Worm (Caenorhabditis elegans) whole organism, late embryonic: Measurements from ENCODE around the gene molo-1.

ENCODE experiments used
- F13H6.1 ChIP-seq: sonication (generic microtip); optimal IDR thresholded peaks from 2 replicates; lab custom pipeline; 2016; ENCODE audit warnings: missing genetic modification characterization, missing compliant biosample characterization
- K02D7.2 ChIP-seq: sonication (generic microtip); optimal IDR thresholded peaks from 2 replicates; lab custom pipeline; 2017; ENCODE audit warnings: mild to moderate bottlenecking, missing genetic modification characterization, missing compliant biosample characterization
- K09A11.1 ChIP-seq: sonication (generic microtip); optimal IDR thresholded peaks from 2 replicates; lab custom pipeline; 2017; ENCODE audit warnings: antibody characterized with exemption, mild to moderate bottlenecking, missing genetic modification characterization, missing compliant biosample characterization; ENCODE audit not compliant: insufficient read depth
- Y22D7AL.16 ChIP-seq: sonication (generic microtip); optimal IDR thresholded peaks from 2 replicates; lab custom pipeline; 2016; ENCODE audit warnings: missing genetic modification characterization, missing compliant biosample characterization
- ahr-1 ChIP-seq: sonication (generic microtip); optimal IDR thresholded peaks from 2 replicates; lab custom pipeline; 2016; ENCODE audit warnings: missing genetic modification characterization, missing compliant biosample characterization
- ceh-18 ChIP-seq: sonication (generic microtip); optimal IDR thresholded peaks from 2 replicates; lab custom pipeline; 2016; ENCODE audit warnings: missing genetic modification characterization, missing compliant biosample characterization
- ceh-22 ChIP-seq: sonication (generic microtip); optimal IDR thresholded peaks from 2 replicates; lab custom pipeline; 2017; ENCODE audit warnings: missing biosample characterization, missing genetic modification characterization
- ceh-24 ChIP-seq: sonication (generic microtip); optimal IDR thresholded peaks from 2 replicates; lab custom pipeline; 2016; ENCODE audit warnings: mild to moderate bottlenecking, missing genetic modification characterization, missing compliant biosample characterization
- ceh-34 ChIP-seq: sonication (generic microtip); optimal IDR thresholded peaks from 2 replicates; lab custom pipeline; 2016; ENCODE audit warnings: mild to moderate bottlenecking, missing genetic modification characterization, missing compliant biosample characterization
- ceh-48 ChIP-seq: sonication (generic microtip); optimal IDR thresholded peaks from 2 replicates; lab custom pipeline; 2016; ENCODE audit warnings: missing genetic modification characterization, inconsistent platforms, missing compliant biosample characterization
- ceh-6 ChIP-seq: fragments of 200-800 bp; sonication (Bioruptor generic); optimal IDR thresholded peaks from 2 replicates; lab custom pipeline; 2018; ENCODE audit warnings: mild to moderate bottlenecking, missing genetic modification characterization, missing compliant biosample characterization
- ceh-9 ChIP-seq: sonication (generic microtip); optimal IDR thresholded peaks from 2 replicates; lab custom pipeline; 2016; ENCODE audit warnings: mild to moderate bottlenecking, missing genetic modification characterization, inconsistent platforms, missing compliant biosample characterization
- che-1 ChIP-seq: sonication (generic microtip); optimal IDR thresholded peaks from 2 replicates; lab custom pipeline; 2016; ENCODE audit warnings: mild to moderate bottlenecking, missing genetic modification characterization, missing compliant biosample characterization
- dmd-4 ChIP-seq: sonication (generic microtip); optimal IDR thresholded peaks from 2 replicates; lab custom pipeline; 2016; ENCODE audit warnings: borderline replicate concordance, missing genetic modification characterization, missing compliant biosample characterization
- elt-2 ChIP-seq: sonication (generic microtip); optimal IDR thresholded peaks from 2 replicates; lab custom pipeline; 2016; ENCODE audit warnings: missing genetic modification reagents, missing genetic modification characterization, missing compliant biosample characterization
- elt-4 ChIP-seq: sonication (generic microtip); optimal IDR thresholded peaks from 2 replicates; lab custom pipeline; 2016; ENCODE audit warnings: missing genetic modification characterization, missing compliant biosample characterization
- ets-4 ChIP-seq: sonication (generic microtip); optimal IDR thresholded peaks from 2 replicates; lab custom pipeline; 2016; ENCODE audit warnings: missing genetic modification characterization, missing compliant biosample characterization
- fax-1 ChIP-seq: sonication (generic microtip); optimal IDR thresholded peaks from 2 replicates; lab custom pipeline; 2016; ENCODE audit warnings: missing genotype, missing genetic modification characterization, missing compliant biosample characterization
- fkh-10 ChIP-seq: fragments of 150-350 bp; optimal IDR thresholded peaks from 2 replicates; lab custom pipeline; 2014; ENCODE audit warnings: missing biosample characterization, missing genetic modification reagents, missing genetic modification characterization
- hlh-6 ChIP-seq: sonication (generic microtip); optimal IDR thresholded peaks from 2 replicates; lab custom pipeline; 2016; ENCODE audit warnings: missing genotype, missing genetic modification characterization, missing compliant biosample characterization
- hlh-8 ChIP-seq: sonication (generic microtip); optimal IDR thresholded peaks from 2 replicates; lab custom pipeline; 2016; ENCODE audit warnings: missing genotype, missing genetic modification characterization, missing compliant biosample characterization
- lin-11 ChIP-seq: fragments of 200-800 bp; sonication (Bioruptor generic); optimal IDR thresholded peaks from 2 replicates; lab custom pipeline; 2018; ENCODE audit warnings: mild to moderate bottlenecking, missing genetic modification characterization, missing compliant biosample characterization
- madf-2 ChIP-seq: sonication (generic microtip); optimal IDR thresholded peaks from 2 replicates; lab custom pipeline; 2017; ENCODE audit warnings: missing genetic modification characterization, missing compliant biosample characterization
- mec-3 ChIP-seq: sonication (generic microtip); optimal IDR thresholded peaks from 2 replicates; lab custom pipeline; 2016; ENCODE audit warnings: borderline replicate concordance, missing genetic modification characterization, missing compliant biosample characterization
- nfya-1 ChIP-seq: sonication (generic microtip); optimal IDR thresholded peaks from 2 replicates; lab custom pipeline; 2017; ENCODE audit warnings: missing genetic modification characterization, mild to moderate bottlenecking, missing compliant biosample characterization, antibody characterized with exemption, moderate library complexity
- nhr-11 ChIP-seq: fragments of 150-350 bp; optimal IDR thresholded peaks from 2 replicates; lab custom pipeline; 2014; ENCODE audit warnings: missing biosample characterization, missing genetic modification characterization
- npax-4 ChIP-seq: sonication (generic microtip); optimal IDR thresholded peaks from 2 replicates; lab custom pipeline; 2016; ENCODE audit warnings: missing genetic modification characterization, missing compliant biosample characterization
- pag-3 ChIP-seq: sonication (generic microtip); optimal IDR thresholded peaks from 2 replicates; lab custom pipeline; 2016; ENCODE audit warnings: missing compliant biosample characterization, missing genetic modification characterization, borderline replicate concordance
- pha-2 ChIP-seq: sonication (generic microtip); optimal IDR thresholded peaks from 2 replicates; lab custom pipeline; 2017; ENCODE audit warnings: mild to moderate bottlenecking, missing genetic modification characterization, missing compliant biosample characterization
- pqm-1 ChIP-seq: sonication (generic microtip); optimal IDR thresholded peaks from 2 replicates; lab custom pipeline; 2016; ENCODE audit warnings: missing genetic modification characterization, missing compliant biosample characterization
- pros-1 ChIP-seq: fragments of 150-350 bp; optimal IDR thresholded peaks from 2 replicates; lab custom pipeline; 2014; ENCODE audit warnings: missing biosample characterization, missing genetic modification reagents, missing genetic modification characterization
- rnt-1 ChIP-seq: sonication (generic microtip); optimal IDR thresholded peaks from 2 replicates; lab custom pipeline; 2016; ENCODE audit warnings: missing genetic modification characterization, missing compliant biosample characterization
- tbx-2 ChIP-seq: sonication (generic microtip); optimal IDR thresholded peaks from 2 replicates; lab custom pipeline; 2016; ENCODE audit warnings: missing genetic modification characterization, missing compliant biosample characterization
- tbx-7 ChIP-seq: sonication (generic microtip); optimal IDR thresholded peaks from 2 replicates; lab custom pipeline; 2016; ENCODE audit warnings: missing genotype, missing genetic modification characterization, missing compliant biosample characterization
- unc-3 ChIP-seq, 2 experiments: fragments of 200-800 bp in 1 of 2; sonication (Bioruptor generic) in 1 of 2; sonication (generic microtip) in 1 of 2; conservative IDR thresholded peaks in 1 of 2; optimal IDR thresholded peaks in 1 of 2; 2 replicates each; pipeline versions ENCODE4 v1.3.6 to Lab custom; 2016 to 2022; ENCODE audit warnings: missing compliant biosample characterization in 2 of 2, missing genetic modification characterization in 2 of 2, missing genetic modification reagents in 1 of 2
- unc-55 ChIP-seq: sonication (generic microtip); optimal IDR thresholded peaks from 2 replicates; lab custom pipeline; 2017; ENCODE audit warnings: missing biosample characterization, missing genetic modification reagents, missing genetic modification characterization
- zip-5 ChIP-seq: sonication (generic microtip); optimal IDR thresholded peaks from 2 replicates; lab custom pipeline; 2016; ENCODE audit warnings: missing genetic modification characterization, missing compliant biosample characterization

The molo-1 gene

DNA sequence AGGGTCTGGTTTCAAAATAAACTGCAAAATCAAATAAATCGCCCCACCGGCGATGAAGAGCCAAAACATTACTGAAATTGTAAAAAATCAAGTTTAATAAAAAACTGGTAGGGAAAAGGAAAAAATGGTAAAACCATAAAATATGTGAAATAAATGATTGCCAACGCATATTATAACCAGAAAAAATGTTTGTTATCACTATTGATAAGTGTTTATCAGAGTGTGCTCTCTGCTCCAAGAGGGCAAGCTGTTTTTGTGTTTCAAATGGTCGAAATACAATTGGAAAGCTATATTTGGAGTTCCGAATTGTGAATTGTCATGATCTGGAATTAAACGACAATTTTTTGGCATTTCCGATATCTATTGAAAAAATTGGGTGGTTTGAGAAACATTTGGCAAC, 36.5 kb downstream of the molo-1 start, which contains the start of gene C05D2.8:
Gene C05D2.8, minus strand, starts transcription at position 71 of the 400 bp plus-strand sequence.
- TF ChIP-seq pha-2 (tag; lab: Kevin White, UChicago), result no peak
- TF ChIP-seq elt-2 (tag; lab: Kevin White, UChicago), result peak; percentile 44
- TF ChIP-seq, all 69 proteins: peak for 1

ce11 chrIII:5611604-5612324, 38.0 kb downstream of the molo-1 start, which contains the start of gene bas-1:
bas-1 (plus strand) TSS chrIII:5612274.
- TF ChIP-seq unc-3 (GFP tag; conservative IDR thresholded peaks at IDR 0.05; lab: Robert Waterston, UW) (no peak), unc-3 (tag; optimal IDR thresholded peaks at IDR 0.05; lab: Kevin White, UChicago) (no peak), ceh-34 (tag; lab: Kevin White, UChicago) (no peak), rnt-1 (tag; lab: Kevin White, UChicago) (no peak), dmd-4 (tag; lab: Kevin White, UChicago) (no peak), ahr-1 (tag; lab: Kevin White, UChicago) (no peak), ceh-48 (tag; lab: Kevin White, UChicago) (no peak), pqm-1 (tag; lab: Kevin White, UChicago) (no peak)

ce11 chrIII:5614648-5615047, 40.9 kb downstream of the molo-1 start, which contains the start of gene basl-1:
basl-1 (plus strand) TSS chrIII:5614948.
- TF ChIP-seq fkh-10, result no peak
- no peak for TF ChIP-seq hlh-8 (tag; lab: Kevin White, UChicago)
- no peak for TF ChIP-seq fax-1 (tag; lab: Kevin White, UChicago)
- no peak for TF ChIP-seq ceh-18 (tag; lab: Kevin White, UChicago)
- TF ChIP-seq tbx-2 (tag; lab: Kevin White, UChicago), result no peak

ce11 chrIII:5615675-5616074, 41.9 kb downstream of the molo-1 start:
- no peak for TF ChIP-seq che-1 (tag; lab: Kevin White, UChicago)
- peak; percentile 56 for TF ChIP-seq nfya-1 (tag; lab: Kevin White, UChicago)

ce11 chrIII:5620186-5620585, 46.4 kb downstream of the molo-1 start:
- no peak for TF ChIP-seq ets-4

- TF ChIP-seq dmd-4 (tag; lab: Kevin White, UChicago), result no peak
- TF ChIP-seq ceh-24, result no peak
- TF ChIP-seq ceh-6 (GFP tag; lab: Kevin White, UChicago), result no peak
- no peak for TF ChIP-seq unc-3 (GFP tag; conservative IDR thresholded peaks at IDR 0.05; lab: Robert Waterston, UW)
- no peak for TF ChIP-seq unc-3 (tag; optimal IDR thresholded peaks at IDR 0.05; lab: Kevin White, UChicago)
- TF ChIP-seq fkh-10, result no peak
- no peak for TF ChIP-seq che-1 (tag; lab: Kevin White, UChicago)
- TF ChIP-seq pag-3 (tag; lab: Kevin White, UChicago), result no peak
- TF ChIP-seq pha-2 (tag; lab: Kevin White, UChicago), result no peak
- TF ChIP-seq elt-4, result no peak
- no peak for TF ChIP-seq ahr-1 (tag; lab: Kevin White, UChicago)
- peak; percentile 85 for TF ChIP-seq unc-55 (GFP tag; lab: Kevin White, UChicago)
- TF ChIP-seq ceh-48 (tag; lab: Kevin White, UChicago), result no peak
- TF ChIP-seq K09A11.1 (tag; lab: Kevin White, UChicago), result no peak
- TF ChIP-seq ceh-22 (tag; lab: Kevin White, UChicago), result no peak
- no peak for TF ChIP-seq zip-5 (tag; lab: Kevin White, UChicago)
- TF ChIP-seq ets-4, result peak; percentile 60
- TF ChIP-seq pros-1, result no peak
- TF ChIP-seq K02D7.2 (tag; lab: Kevin White, UChicago), result no peak
- TF ChIP-seq npax-4 (tag; lab: Kevin White, UChicago), result no peak
- peak; percentile 23 for TF ChIP-seq F13H6.1 (tag; lab: Kevin White, UChicago)
- no peak for TF ChIP-seq Y22D7AL.16 (tag; lab: Kevin White, UChicago)
- no peak for TF ChIP-seq pqm-1 (tag; lab: Kevin White, UChicago)
- no peak for TF ChIP-seq tbx-7 (tag; lab: Kevin White, UChicago)
- peak; percentile 63 for TF ChIP-seq elt-2 (tag; lab: Kevin White, UChicago)
- TF ChIP-seq fax-1 (tag; lab: Kevin White, UChicago), result no peak
- TF ChIP-seq tbx-2 (tag; lab: Kevin White, UChicago), result peak; percentile 44
- no peak for TF ChIP-seq lin-11 (tag; lab: Kevin White, UChicago)
- no peak for TF ChIP-seq ceh-9 (tag; lab: Kevin White, UChicago)
- TF ChIP-seq madf-2 (tag; lab: Kevin White, UChicago), result no peak
- no peak for TF ChIP-seq hlh-6 (tag; lab: Kevin White, UChicago)
- TF ChIP-seq ceh-18 (tag; lab: Kevin White, UChicago), result peak; percentile 8
- TF ChIP-seq nhr-11, result no peak
- TF ChIP-seq mec-3, result no peak
Observed at ce11 chrIII:5621236-5621635, 47.4 kb downstream of the molo-1 start.
